Worm (Caenorhabditis elegans): ENCODE measurements around the gene flr-1.

DNA sequence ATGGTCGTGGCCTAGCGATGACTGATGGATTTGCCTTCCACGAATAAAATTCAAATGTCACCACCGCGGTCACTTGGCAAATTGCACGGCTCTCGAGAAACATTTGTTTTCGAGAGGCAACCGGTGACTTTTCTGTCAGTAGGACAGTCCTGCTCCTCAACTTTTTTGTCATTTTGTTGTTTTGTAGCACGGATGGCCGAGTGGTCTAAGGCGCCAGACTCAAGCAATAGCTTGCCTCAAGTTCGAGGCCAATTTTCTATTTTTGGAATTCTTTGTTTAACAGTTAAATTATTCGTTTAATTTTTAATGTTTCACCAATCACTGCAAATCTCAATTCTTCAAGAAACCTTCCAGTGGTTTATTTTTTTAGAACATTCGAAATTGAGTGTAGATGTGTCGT is 12.1 kb downstream of the flr-1 start:
- TF ChIP-seq ztf-11 (tag; optimal IDR thresholded peaks at IDR 0.05): no peak
- no peak for TF ChIP-seq snpc-4 (tag; optimal IDR thresholded peaks at IDR 0.05)
- no peak for TF ChIP-seq lsy-2 (tag; optimal IDR thresholded peaks at IDR 0.05)
- TF ChIP-seq nhr-25 (tag; optimal IDR thresholded peaks at IDR 0.05): no peak
